Worm (Caenorhabditis elegans): ENCODE data around the gene srab-13.

ce11 chrV:2021283-2021682, 6.4 kb downstream of the srab-13 start:
- TF ChIP-seq hmg-4 (GFP tag; optimal IDR thresholded peaks at IDR 0.05) (no peak), B0310.2 (tag; optimal IDR thresholded peaks at IDR 0.05) (no peak), F13C5.2 (tag; optimal IDR thresholded peaks at IDR 0.05) (no peak), ceh-36 (tag; optimal IDR thresholded peaks at IDR 0.05) (no peak), tbx-11 (GFP tag; IDR thresholded peaks at IDR 0.05) (no peak), sea-1 (GFP tag; conservative IDR thresholded peaks at IDR 0.05) (no peak), flt-1 (GFP tag; IDR thresholded peaks at IDR 0.05) (no peak)
